Fruit fly (Drosophila melanogaster) whole organism, prepupa: ENCODE data around the gene CG31272.
A peak's percentile ranks its signal among the peaks of the same experiment; 100 is the strongest.

Experiments used
- Blimp-1 ChIP-seq: fragments of 200-800 bp; sonication (Bioruptor generic); optimal IDR thresholded peaks from 3 replicates; lab custom pipeline; 2017; ENCODE audit warnings: missing biosample characterization, missing genetic modification characterization, mild to moderate bottlenecking, moderate library complexity, missing genetic modification reagents
- CG10631 ChIP-seq: fragments of 200-800 bp; sonication (Bioruptor generic); optimal IDR thresholded peaks from 2 replicates; lab custom pipeline; 2016; ENCODE audit warnings: missing biosample characterization, missing genetic modification characterization
- CG10669 ChIP-seq: fragments of 200-800 bp; sonication (Bioruptor generic); optimal IDR thresholded peaks from 3 replicates; lab custom pipeline; 2018; ENCODE audit warnings: missing biosample characterization, mild to moderate bottlenecking, missing genetic modification characterization, moderate library complexity
- CG11762 ChIP-seq: fragments of 200-800 bp; sonication (Bioruptor generic); optimal IDR thresholded peaks from 3 replicates; lab custom pipeline; 2016; ENCODE audit warnings: missing biosample characterization, missing genetic modification characterization; ENCODE audit not compliant: insufficient read depth
- CG11902 ChIP-seq: fragments of 200-800 bp; sonication (Bioruptor generic); optimal IDR thresholded peaks from 3 replicates; lab custom pipeline; 2016; ENCODE audit warnings: missing biosample characterization, missing genetic modification characterization
- CG7368 ChIP-seq: fragments of 200-800 bp; sonication (Bioruptor generic); optimal IDR thresholded peaks from 3 replicates; lab custom pipeline; 2016; ENCODE audit warnings: missing biosample characterization, missing genetic modification characterization
- CG8319 ChIP-seq: fragments of 200-800 bp; sonication (Bioruptor generic); optimal IDR thresholded peaks from 3 replicates; lab custom pipeline; 2016; ENCODE audit warnings: missing biosample characterization, missing genetic modification characterization
- Eip75B ChIP-seq: fragments of 200-800 bp; sonication (Bioruptor generic); optimal IDR thresholded peaks from 3 replicates; lab custom pipeline; 2016; ENCODE audit warnings: missing biosample characterization, missing genetic modification characterization
- Ets96B ChIP-seq: fragments of 200-800 bp; optimal IDR thresholded peaks from 2 replicates; lab custom pipeline; 2019; ENCODE audit warnings: missing biosample characterization, mild to moderate bottlenecking, missing genetic modification characterization, moderate library complexity
- Hr38 ChIP-seq: sonication (Bioruptor generic); optimal IDR thresholded peaks from 2 replicates; lab custom pipeline; 2016; ENCODE audit warnings: missing biosample characterization, missing genetic modification characterization
- Lpt ChIP-seq: fragments of 200-800 bp; sonication (Bioruptor generic); optimal IDR thresholded peaks from 3 replicates; lab custom pipeline; 2016; ENCODE audit warnings: missing biosample characterization, missing genetic modification characterization
- Met ChIP-seq: fragments of 200-800 bp; sonication (Bioruptor generic); optimal IDR thresholded peaks from 3 replicates; lab custom pipeline; 2016; ENCODE audit warnings: missing biosample characterization, missing genetic modification characterization
- Sox15 ChIP-seq: fragments of 200-800 bp; sonication (Bioruptor generic); optimal IDR thresholded peaks from 3 replicates; lab custom pipeline; 2016; ENCODE audit warnings: missing biosample characterization, missing genetic modification characterization
- achi ChIP-seq: fragments of 200-800 bp; sonication (Bioruptor generic); optimal IDR thresholded peaks from 3 replicates; lab custom pipeline; 2016; ENCODE audit warnings: missing biosample characterization, missing genetic modification characterization
- dac ChIP-seq: fragments of 200-800 bp; sonication (Bioruptor generic); optimal IDR thresholded peaks from 2 replicates; lab custom pipeline; 2017; ENCODE audit warnings: missing biosample characterization, mild to moderate bottlenecking, missing genetic modification characterization
- dsx ChIP-seq: fragments of 200-800 bp; optimal IDR thresholded peaks from 3 replicates; lab custom pipeline; 2019; ENCODE audit warnings: missing biosample characterization, mild to moderate bottlenecking, missing genetic modification characterization, moderate library complexity; ENCODE audit not compliant: poor library complexity, severe bottlenecking
- esn ChIP-seq: fragments of 200-800 bp; sonication (Bioruptor generic); optimal IDR thresholded peaks from 2 replicates; lab custom pipeline; 2016; ENCODE audit warnings: missing biosample characterization, mild to moderate bottlenecking, missing genetic modification characterization, moderate library complexity
- lz ChIP-seq: fragments of 200-800 bp; sonication (Bioruptor generic); optimal IDR thresholded peaks from 3 replicates; lab custom pipeline; 2016; ENCODE audit warnings: missing biosample characterization, missing genetic modification characterization
- svp ChIP-seq: fragments of 200-800 bp; sonication (Bioruptor generic); peaks from one replicate; lab custom pipeline; 2016; ENCODE audit warnings: missing biosample characterization, missing genetic modification characterization

The CG31272 gene

DNA sequence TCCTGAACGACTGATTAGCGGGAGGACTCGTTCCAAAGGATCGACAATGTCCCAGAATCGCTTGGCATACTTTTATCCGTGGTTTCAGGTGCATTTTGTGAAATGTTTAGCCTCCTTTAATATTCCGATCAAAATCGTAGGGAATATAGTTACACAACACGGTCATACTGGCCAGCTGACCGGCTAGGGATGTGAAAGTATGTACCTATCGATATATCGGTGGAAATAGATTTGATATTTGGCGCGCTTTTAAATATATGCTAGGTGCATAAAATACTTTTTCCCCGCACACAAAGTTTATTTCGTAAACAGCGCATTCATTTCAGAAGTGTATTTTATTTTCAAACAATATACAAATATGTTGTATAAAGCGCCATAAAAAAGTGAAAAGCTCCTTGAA is 51.0 kb downstream of the CG31272 start, which contains the start of gene CG31278:
Gene CG31278 (minus strand): TSS at position 172 of the 400 bp plus-strand sequence.
- TF ChIP-seq Sox15 (GFP tag; lab: Kevin White, UChicago) (no peak), Ets96B (tag; lab: Kevin White, UChicago) (no peak), dsx (GFP tag; lab: Kevin White, UChicago) (no peak), achi (no peak), esn (GFP tag; lab: Kevin White, UChicago) (no peak), Hr38 (GFP tag; lab: Kevin White, UChicago) (no peak), Lpt (no peak), CG7368 (GFP tag; lab: Kevin White, UChicago) (no peak), Blimp-1 (GFP tag; lab: Kevin White, UChicago) (no peak), CG11762 (no peak), CG8319 (GFP tag; lab: Kevin White, UChicago) (no peak), CG10669 (GFP tag; lab: Kevin White, UChicago) (no peak), lz (GFP tag; lab: Kevin White, UChicago) (no peak), Eip75B (GFP tag; lab: Kevin White, UChicago) (no peak), CG11902 (GFP tag; lab: Kevin White, UChicago) (no peak), CG10631 (GFP tag; lab: Kevin White, UChicago) (no peak), Met (GFP tag; lab: Kevin White, UChicago) (no peak)

DNA sequence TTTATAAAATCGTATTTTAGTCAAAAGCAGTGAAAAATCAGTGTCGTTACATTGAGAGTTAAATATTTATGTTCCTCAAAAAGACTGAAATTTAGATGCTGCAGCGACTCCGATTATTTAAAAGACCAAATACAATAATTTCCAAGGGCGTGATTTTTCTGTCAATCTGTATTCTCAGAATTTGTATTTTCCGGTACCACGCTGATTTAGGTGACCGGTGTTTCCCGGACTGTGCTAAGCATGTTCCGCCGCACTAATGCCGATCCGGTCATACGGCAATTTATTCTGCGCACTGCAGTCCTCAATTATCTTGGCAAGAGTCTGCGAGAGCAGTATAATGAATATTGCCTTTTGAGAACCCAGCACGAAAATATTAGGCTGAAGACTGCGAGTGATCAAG is 52.4 kb downstream of the CG31272 start, which contains the start of the genes CG31467 and CG14684:
Gene CG31467 (minus strand): TSS at position 101 of the 400 bp plus-strand sequence.
Gene CG14684 (plus strand): TSS at position 212 of the 400 bp plus-strand sequence.
- TF ChIP-seq dac (GFP tag; lab: Kevin White, UChicago) (no peak), Hr38 (GFP tag; lab: Kevin White, UChicago) (no peak), dsx (GFP tag; lab: Kevin White, UChicago) (no peak), CG10631 (GFP tag; lab: Kevin White, UChicago) (no peak), svp (GFP tag; lab: Kevin White, UChicago) (peak; percentile 57)
